Worm (Caenorhabditis elegans) whole organism, mixed stage, embryonic: ENCODE data around the gene srh-44.

Experiments used
- hlh-1 ChIP-seq: fragments of 150-350 bp; optimal IDR thresholded peaks from 2 replicates; lab custom pipeline; 2014; ENCODE audit warnings: missing biosample characterization, missing genetic modification reagents, missing genetic modification characterization
- nhr-12 ChIP-seq: fragments of 150-350 bp; optimal IDR thresholded peaks from 2 replicates; lab custom pipeline; 2014; ENCODE audit warnings: missing biosample characterization, missing genetic modification characterization
- nhr-237 ChIP-seq: fragments of 150-350 bp; optimal IDR thresholded peaks from 2 replicates; lab custom pipeline; 2014; ENCODE audit warnings: missing biosample characterization, missing genetic modification characterization
- sptf-1 ChIP-seq: sonication (generic microtip); optimal IDR thresholded peaks from 2 replicates; lab custom pipeline; 2017; ENCODE audit warnings: mild to moderate bottlenecking, missing genetic modification characterization, moderate library complexity, missing compliant biosample characterization
- ztf-11 ChIP-seq: fragments of 150-350 bp; optimal IDR thresholded peaks from 2 replicates; lab custom pipeline; 2014; ENCODE audit warnings: missing biosample characterization, missing genetic modification characterization

DNA sequence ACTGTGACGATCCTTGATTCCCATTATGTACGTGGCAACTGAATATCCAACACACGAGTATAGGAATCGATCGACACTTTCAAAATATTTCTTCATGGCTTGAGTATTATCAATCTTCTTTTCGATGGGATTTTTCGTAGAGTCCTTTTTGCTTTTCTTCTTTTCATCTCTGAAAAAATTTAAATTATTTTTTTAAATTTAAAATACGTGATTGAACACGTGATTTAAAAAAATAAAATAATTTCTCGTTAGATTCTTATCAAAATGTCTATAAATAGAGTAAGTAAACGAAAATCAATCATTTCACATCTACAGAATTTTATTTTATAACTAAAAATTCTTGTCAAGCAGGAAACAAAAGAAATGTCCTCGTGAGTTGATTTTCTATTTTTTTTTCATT lies 6.4 kb downstream of the srh-44 start, which contains the start of gene Y62F5A.10:
- no peak for TF ChIP-seq ztf-11 (tag; lab: Kevin White, UChicago)
- no peak for TF ChIP-seq sptf-1 (tag; lab: Kevin White, UChicago)
- TF ChIP-seq nhr-12 = no peak
- no peak for TF ChIP-seq hlh-1 (tag; lab: Kevin White, UChicago)
- no peak for TF ChIP-seq nhr-237 (tag; lab: Kevin White, UChicago)
